Worm (Caenorhabditis elegans): ENCODE results near the gene ifa-4.
A peak's percentile ranks its signal among the peaks of the same experiment; 100 is the strongest.

ifa-4 gene

DNA sequence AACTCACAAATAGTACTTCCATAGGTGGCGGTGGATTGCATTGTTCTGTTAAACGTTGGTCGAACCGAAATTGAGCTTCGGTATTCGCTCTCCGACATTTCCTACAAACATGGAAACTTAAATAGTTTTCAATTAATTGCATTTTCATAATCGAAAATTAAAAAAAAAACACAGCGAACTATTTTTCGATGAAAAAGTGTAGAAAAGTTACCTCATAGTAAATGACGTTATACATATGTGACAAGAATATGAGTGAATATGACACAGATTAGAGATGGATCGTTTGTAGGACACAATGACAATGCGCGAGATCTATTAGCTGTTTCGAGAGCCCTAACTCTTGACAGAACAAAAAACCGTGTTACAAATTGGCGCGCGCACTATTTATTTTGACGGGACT, at the start of gene ifa-4:
ifa-4 (minus strand) TSS at position 101 of the 400 bp plus-strand sequence.
- no peak for TF ChIP-seq ztf-29 (GFP tag; IDR thresholded peaks at IDR 0.05)
- no peak for TF ChIP-seq tab-1 (GFP tag; IDR thresholded peaks at IDR 0.05)
- no peak for TF ChIP-seq flt-1 (GFP tag; IDR thresholded peaks at IDR 0.05)
- TF ChIP-seq klf-2 (GFP tag; conservative IDR thresholded peaks at IDR 0.05), result no peak
- TF ChIP-seq ztf-23 (GFP tag; IDR thresholded peaks at IDR 0.05), result no peak
- TF ChIP-seq ref-1 (GFP tag; conservative IDR thresholded peaks at IDR 0.05), result no peak
- no peak for TF ChIP-seq cog-1 (tag; optimal IDR thresholded peaks at IDR 0.05)
- no peak for TF ChIP-seq med-1 (GFP tag; optimal IDR thresholded peaks at IDR 0.05; ENCODE audit: insufficient read depth)
- TF ChIP-seq T22C8.4 (GFP tag; IDR thresholded peaks at IDR 0.05), result no peak

DNA sequence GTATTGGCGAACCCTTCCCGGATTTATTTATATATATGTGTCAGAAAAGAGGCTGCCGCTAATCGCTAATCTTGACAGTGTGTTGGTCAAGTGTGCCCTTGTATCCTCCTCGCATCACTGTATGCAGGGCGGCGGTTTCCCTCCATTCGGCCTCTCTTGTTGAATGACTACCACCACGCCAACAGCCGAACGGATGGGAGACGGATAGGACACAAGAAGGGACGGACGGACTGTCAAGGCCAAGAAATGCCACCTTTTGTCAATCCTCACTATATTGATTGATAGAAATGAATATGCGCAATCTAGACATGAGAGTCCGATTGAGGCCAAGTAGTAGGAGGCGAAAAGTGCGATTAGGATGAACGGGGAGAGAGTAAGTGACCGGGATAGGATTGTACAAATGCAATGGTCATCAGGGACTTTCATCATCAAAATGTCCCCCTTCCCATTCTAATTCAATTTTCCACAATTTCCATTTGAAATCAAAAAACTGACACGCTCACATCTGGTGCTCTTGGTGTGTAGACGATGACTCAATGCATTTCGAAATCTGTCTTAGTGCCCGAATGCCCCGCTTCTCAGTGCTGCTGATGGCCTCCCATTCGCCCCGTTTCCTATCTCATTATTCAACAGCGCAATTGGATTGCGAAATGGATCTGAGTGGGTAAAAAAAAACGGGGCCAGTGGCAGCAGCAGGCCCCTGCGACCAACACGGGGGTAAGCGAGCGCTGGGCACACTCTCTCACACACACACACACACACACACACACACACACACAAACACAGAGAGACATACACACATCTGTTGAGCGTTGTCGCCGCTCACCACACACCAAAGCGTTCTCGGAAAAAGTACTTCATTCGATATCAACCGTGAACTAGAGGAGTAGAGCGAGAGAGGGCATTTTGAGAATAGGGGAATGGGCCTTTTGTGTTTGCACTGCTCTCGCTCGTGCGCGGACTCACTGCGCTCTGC, 46.2 kb upstream of the ifa-4 start:
- peak; percentile 56; the same call in 1 of the 2 replicates for TF ChIP-seq T22C8.4 (GFP tag; IDR thresholded peaks at IDR 0.05)
- peak; percentile 45 for TF ChIP-seq flt-1 (GFP tag; IDR thresholded peaks at IDR 0.05)
- peak; percentile 59 for TF ChIP-seq cog-1 (tag; optimal IDR thresholded peaks at IDR 0.05)
- no peak for TF ChIP-seq med-1 (GFP tag; optimal IDR thresholded peaks at IDR 0.05; ENCODE audit: insufficient read depth)

DNA sequence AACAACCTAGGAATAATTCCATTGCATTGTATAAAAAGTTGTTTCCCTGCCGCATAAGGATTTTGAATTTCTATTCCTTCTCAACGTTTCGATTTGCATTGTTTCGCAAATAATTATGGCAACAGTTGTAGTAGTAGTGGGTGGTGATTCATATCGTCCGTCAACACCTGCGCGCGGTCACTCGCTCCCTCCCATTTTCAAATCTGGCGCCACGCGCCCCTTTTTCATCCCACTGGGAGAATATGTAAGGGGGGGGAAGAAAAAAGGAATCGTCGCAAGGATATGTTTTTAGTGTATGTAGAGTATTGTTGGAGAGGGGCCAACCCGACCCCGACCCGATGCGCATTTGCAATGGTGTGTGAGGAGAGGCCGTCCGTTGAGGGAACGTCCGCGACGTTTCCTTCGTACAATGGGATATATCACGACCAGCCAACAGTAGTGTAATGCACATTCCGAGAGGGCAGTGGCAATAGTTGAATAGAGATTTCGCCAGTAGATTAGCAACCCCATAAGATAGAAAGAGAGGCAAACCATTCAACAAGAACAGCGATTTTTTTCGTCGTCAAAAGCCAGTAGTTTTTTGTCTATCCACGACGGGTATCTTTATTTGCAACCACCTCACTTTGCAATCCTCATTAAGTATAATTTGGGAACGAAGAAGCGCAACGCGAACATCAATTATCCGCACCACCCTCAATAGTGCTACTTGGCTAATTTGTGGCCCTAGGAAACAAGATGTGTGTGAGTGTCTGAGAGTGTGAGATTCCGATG, 45.3 kb upstream of the ifa-4 start:
- TF ChIP-seq klf-2 (GFP tag; conservative IDR thresholded peaks at IDR 0.05) (no peak), T22C8.4 (GFP tag; IDR thresholded peaks at IDR 0.05) (0 out of 2 replicates have a peak, but pooled peaks have one; percentile 31), flt-1 (GFP tag; IDR thresholded peaks at IDR 0.05) (peak; percentile 80), med-1 (GFP tag; optimal IDR thresholded peaks at IDR 0.05; ENCODE audit: insufficient read depth) (no peak), cog-1 (tag; optimal IDR thresholded peaks at IDR 0.05) (no peak), tab-1 (GFP tag; IDR thresholded peaks at IDR 0.05) (no peak), ref-1 (GFP tag; conservative IDR thresholded peaks at IDR 0.05) (peak; percentile 57), ztf-29 (GFP tag; IDR thresholded peaks at IDR 0.05) (no peak), ztf-23 (GFP tag; IDR thresholded peaks at IDR 0.05) (peak; percentile 41; the same call in 1 of the 2 replicates)

DNA sequence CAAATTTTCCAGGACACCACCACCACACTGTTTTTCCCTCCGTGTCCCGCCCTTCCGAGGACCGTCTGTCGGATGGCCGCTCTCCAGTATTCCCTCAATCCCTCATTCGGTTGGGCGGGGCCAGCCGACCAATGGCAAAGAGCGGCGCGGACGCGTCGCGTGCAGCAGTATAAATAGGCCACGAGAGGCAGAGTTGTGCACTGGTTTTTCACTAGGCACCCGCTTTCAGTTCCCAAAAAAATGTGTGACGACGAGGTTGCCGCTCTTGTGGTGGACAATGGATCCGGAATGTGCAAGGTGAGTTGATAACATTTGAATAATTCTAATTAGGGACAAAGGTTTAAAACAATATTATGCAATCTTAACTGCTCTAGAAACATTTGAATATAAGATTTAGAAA, 44.6 kb upstream of the ifa-4 start, which contains the start of gene act-4:
act-4 (plus strand) TSS at position 200 of the 400 bp plus-strand sequence.
- TF ChIP-seq ztf-23 (GFP tag; IDR thresholded peaks at IDR 0.05), result no peak
- no peak for TF ChIP-seq T22C8.4 (GFP tag; IDR thresholded peaks at IDR 0.05)
- peak; percentile 62; the same call in 1 of the 2 replicates for TF ChIP-seq flt-1 (GFP tag; IDR thresholded peaks at IDR 0.05)
- TF ChIP-seq ztf-29 (GFP tag; IDR thresholded peaks at IDR 0.05), result no peak
- TF ChIP-seq cog-1 (tag; optimal IDR thresholded peaks at IDR 0.05), result no peak
- TF ChIP-seq med-1 (GFP tag; optimal IDR thresholded peaks at IDR 0.05; ENCODE audit: insufficient read depth), result no peak
- 0 out of 2 replicates have a peak, but pooled peaks have one; percentile 22 for TF ChIP-seq tab-1 (GFP tag; IDR thresholded peaks at IDR 0.05)
- no peak for TF ChIP-seq ref-1 (GFP tag; conservative IDR thresholded peaks at IDR 0.05)
- no peak for TF ChIP-seq klf-2 (GFP tag; conservative IDR thresholded peaks at IDR 0.05)

DNA sequence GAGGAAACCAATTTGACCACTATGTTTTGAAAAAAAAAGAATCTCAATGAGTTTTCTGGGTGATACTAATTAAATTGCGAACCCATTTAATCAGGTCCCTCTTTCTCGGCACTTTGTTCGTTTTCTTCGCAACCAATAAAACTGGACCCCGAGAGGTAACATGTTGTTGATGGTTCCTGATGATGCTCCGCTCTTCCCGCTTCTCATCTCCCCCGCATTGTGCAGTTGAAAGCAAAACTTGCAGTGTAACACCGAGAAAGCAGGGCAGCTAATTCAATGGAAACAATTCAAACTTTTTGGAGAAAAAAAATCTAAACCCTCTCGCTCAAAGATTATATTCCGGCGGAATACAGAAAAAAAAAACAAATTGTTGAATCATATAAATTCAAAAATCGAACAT, 43.7 kb upstream of the ifa-4 start:
- no peak for TF ChIP-seq klf-2 (GFP tag; conservative IDR thresholded peaks at IDR 0.05)
- TF ChIP-seq ztf-23 (GFP tag; IDR thresholded peaks at IDR 0.05), result no peak
- TF ChIP-seq ref-1 (GFP tag; conservative IDR thresholded peaks at IDR 0.05), result no peak
- no peak for TF ChIP-seq T22C8.4 (GFP tag; IDR thresholded peaks at IDR 0.05)
- TF ChIP-seq med-1 (GFP tag; optimal IDR thresholded peaks at IDR 0.05; ENCODE audit: insufficient read depth), result no peak
- TF ChIP-seq ztf-29 (GFP tag; IDR thresholded peaks at IDR 0.05), result no peak

DNA sequence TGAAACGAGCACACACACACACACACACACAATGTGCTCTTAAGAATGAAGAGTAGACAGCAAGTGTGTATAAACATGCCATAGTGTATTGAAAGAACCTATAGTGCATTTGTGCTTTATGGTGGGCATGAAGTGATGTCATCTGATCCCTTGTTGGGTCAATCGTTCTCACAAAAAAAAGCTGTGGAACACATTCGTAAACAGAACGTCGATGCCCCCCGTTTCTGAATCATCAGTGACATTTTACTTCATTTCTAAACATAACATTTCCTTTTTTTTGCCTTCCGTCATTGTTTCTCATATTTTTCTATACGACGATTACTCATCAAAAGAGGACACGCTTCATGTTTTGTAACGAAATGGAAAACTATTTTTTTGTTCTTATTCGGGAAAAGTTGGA, 43.2 kb upstream of the ifa-4 start:
- TF ChIP-seq ref-1 (GFP tag; conservative IDR thresholded peaks at IDR 0.05) (no peak), med-1 (GFP tag; optimal IDR thresholded peaks at IDR 0.05; ENCODE audit: insufficient read depth) (no peak), flt-1 (GFP tag; IDR thresholded peaks at IDR 0.05) (no peak), ztf-29 (GFP tag; IDR thresholded peaks at IDR 0.05) (no peak), T22C8.4 (GFP tag; IDR thresholded peaks at IDR 0.05) (no peak), tab-1 (GFP tag; IDR thresholded peaks at IDR 0.05) (no peak), klf-2 (GFP tag; conservative IDR thresholded peaks at IDR 0.05) (no peak), ztf-23 (GFP tag; IDR thresholded peaks at IDR 0.05) (no peak), cog-1 (tag; optimal IDR thresholded peaks at IDR 0.05) (no peak)

DNA sequence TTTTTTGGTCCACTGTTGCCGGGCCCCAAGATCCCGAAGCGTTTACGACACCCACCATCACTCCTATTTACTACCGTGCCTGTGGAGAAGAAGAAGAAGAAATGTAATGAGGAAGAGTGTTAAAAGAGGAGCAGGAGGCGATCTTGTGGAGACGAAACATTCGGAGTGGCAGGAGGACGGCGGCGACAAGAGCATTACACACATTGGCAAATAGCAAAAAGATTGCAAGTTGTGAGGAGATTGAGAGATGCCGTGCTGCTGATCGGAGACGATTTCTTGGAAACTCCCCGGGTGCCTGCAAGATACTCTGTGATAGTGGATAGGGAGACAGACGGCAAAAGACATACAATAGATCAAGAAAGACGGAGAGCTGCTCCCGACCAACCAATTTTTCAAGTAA, 41.5 kb upstream of the ifa-4 start, which contains the start of gene M03F4.4:
M03F4.4 (minus strand) TSS at position 160 of the 400 bp plus-strand sequence.
- TF ChIP-seq tab-1 (GFP tag; IDR thresholded peaks at IDR 0.05) (no peak), klf-2 (GFP tag; conservative IDR thresholded peaks at IDR 0.05) (no peak), ztf-29 (GFP tag; IDR thresholded peaks at IDR 0.05) (no peak), med-1 (GFP tag; optimal IDR thresholded peaks at IDR 0.05; ENCODE audit: insufficient read depth) (no peak), cog-1 (tag; optimal IDR thresholded peaks at IDR 0.05) (peak; percentile 41), T22C8.4 (GFP tag; IDR thresholded peaks at IDR 0.05) (no peak), ztf-23 (GFP tag; IDR thresholded peaks at IDR 0.05) (no peak)

DNA sequence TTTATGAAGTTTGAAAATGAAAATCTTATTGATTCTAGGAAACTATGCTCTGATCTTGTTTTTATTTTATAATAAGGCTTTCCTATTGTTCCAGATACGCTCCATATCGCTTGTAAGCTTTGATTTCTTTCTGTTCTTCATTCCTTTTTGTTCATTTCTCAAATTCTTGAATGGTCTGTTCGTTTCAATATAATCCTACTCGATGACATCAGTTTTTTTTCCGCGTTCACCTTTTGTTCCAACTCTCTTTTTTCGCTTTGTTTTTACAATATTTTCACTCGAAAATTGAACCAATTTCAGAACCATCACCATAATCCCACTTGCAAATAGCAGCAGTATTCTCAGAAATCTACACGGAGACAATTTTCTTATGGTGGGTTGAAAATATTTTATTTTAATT, 32.0 kb upstream of the ifa-4 start, which contains the start of gene tyra-3:
tyra-3 (plus strand) TSS at position 301 of the 400 bp plus-strand sequence.
- TF ChIP-seq klf-2 (GFP tag; conservative IDR thresholded peaks at IDR 0.05) (no peak), cog-1 (tag; optimal IDR thresholded peaks at IDR 0.05) (no peak), T22C8.4 (GFP tag; IDR thresholded peaks at IDR 0.05) (no peak), med-1 (GFP tag; optimal IDR thresholded peaks at IDR 0.05; ENCODE audit: insufficient read depth) (no peak), flt-1 (GFP tag; IDR thresholded peaks at IDR 0.05) (no peak), ref-1 (GFP tag; conservative IDR thresholded peaks at IDR 0.05) (no peak), tab-1 (GFP tag; IDR thresholded peaks at IDR 0.05) (no peak), ztf-23 (GFP tag; IDR thresholded peaks at IDR 0.05) (no peak), ztf-29 (GFP tag; IDR thresholded peaks at IDR 0.05) (no peak)
